Fruit fly (Drosophila melanogaster) whole organism, embryonic: ENCODE data around the gene CG13088.

ENCODE experiments used
- ATbp ChIP-seq: fragments of 200-800 bp; sonication (Bioruptor generic); optimal IDR thresholded peaks from 2 replicates; lab custom pipeline; 2017; ENCODE audit warnings: missing biosample characterization, mild to moderate bottlenecking, missing genetic modification characterization, missing genetic modification reagents
- BEAF-32 ChIP-seq: fragments of 200-800 bp; sonication (Bioruptor generic); optimal IDR thresholded peaks from 3 replicates; lab custom pipeline; 2017; ENCODE audit warnings: missing biosample characterization, missing genetic modification characterization, mild to moderate bottlenecking, moderate library complexity, missing genetic modification reagents
- Blimp-1 ChIP-seq: fragments of 200-800 bp; sonication (Bioruptor generic); optimal IDR thresholded peaks from 3 replicates; lab custom pipeline; 2018; ENCODE audit warnings: missing biosample characterization, missing genetic modification characterization, mild to moderate bottlenecking, moderate library complexity, missing genetic modification reagents
- CG10321 ChIP-seq: fragments of 200-800 bp; sonication (Bioruptor generic); IDR thresholded peaks from 2 replicates; pipeline ENCODE4 v1.3.6; 2022; ENCODE audit warnings: missing biosample characterization, missing genetic modification characterization
- CG10543 ChIP-seq: fragments of 200-800 bp; sonication (Bioruptor generic); optimal IDR thresholded peaks from 3 replicates; lab custom pipeline; 2017; ENCODE audit warnings: missing biosample characterization, mild to moderate bottlenecking, missing genetic modification characterization, moderate library complexity
- CG13287 ChIP-seq: fragments of 200-800 bp; sonication (Bioruptor generic); IDR thresholded peaks from 2 replicates; pipeline ENCODE4 v1.3.6; 2022; ENCODE audit warnings: missing biosample characterization, missing genetic modification characterization; ENCODE audit not compliant: partially characterized antibody
- CG14014 ChIP-seq: fragments of 200-800 bp; sonication (Bioruptor generic); IDR thresholded peaks from 2 replicates; pipeline ENCODE4 v1.3.6; 2022; ENCODE audit warnings: missing biosample characterization, missing genetic modification characterization
- CG1647 ChIP-seq: fragments of 200-800 bp; sonication (Bioruptor generic); optimal IDR thresholded peaks from 3 replicates; lab custom pipeline; 2016; ENCODE audit warnings: missing biosample characterization, missing genetic modification characterization
- CG17186 ChIP-seq: fragments of 200-800 bp; sonication (Bioruptor generic); optimal IDR thresholded peaks from 3 replicates; lab custom pipeline; 2017; ENCODE audit warnings: missing biosample characterization, missing genetic modification reagents, missing genetic modification characterization
- CG17385 ChIP-seq: fragments of 200-800 bp; sonication (Bioruptor generic); optimal IDR thresholded peaks from 3 replicates; lab custom pipeline; 2018; ENCODE audit warnings: missing biosample characterization, mild to moderate bottlenecking, missing genetic modification characterization
- CG2116 ChIP-seq: fragments of 200-800 bp; sonication (Bioruptor generic); optimal IDR thresholded peaks from 3 replicates; lab custom pipeline; 2018; ENCODE audit warnings: missing biosample characterization, mild to moderate bottlenecking, missing genetic modification characterization
- CG3281 ChIP-seq: fragments of 200-800 bp; sonication (Bioruptor generic); optimal IDR thresholded peaks from 3 replicates; lab custom pipeline; 2017; ENCODE audit warnings: missing biosample characterization, mild to moderate bottlenecking, missing genetic modification characterization
- CG34224 ChIP-seq: fragments of 200-800 bp; sonication (Bioruptor generic); IDR thresholded peaks from 3 replicates; pipeline ENCODE4 v1.3.6; 2022; ENCODE audit warnings: missing biosample characterization, missing genetic modification characterization; ENCODE audit not compliant: partially characterized antibody
- CG4360 ChIP-seq: fragments of 200-800 bp; sonication (Bioruptor generic); IDR thresholded peaks from 2 replicates; pipeline ENCODE4 v1.3.6; 2022; ENCODE audit warnings: missing biosample characterization, missing genetic modification characterization
- CG6175 ChIP-seq: fragments of 200-800 bp; sonication (Bioruptor generic); IDR thresholded peaks from 3 replicates; pipeline ENCODE4 v1.3.6; 2022; ENCODE audit warnings: missing biosample characterization, missing genetic modification characterization
- Chrac-16 ChIP-seq: fragments of 200-800 bp; sonication (Bioruptor generic); optimal IDR thresholded peaks from 3 replicates; lab custom pipeline; 2016; ENCODE audit warnings: missing biosample characterization, missing genetic modification characterization
- Doc2 ChIP-seq: fragments of 200-800 bp; sonication (Bioruptor generic); IDR thresholded peaks from 2 replicates; pipeline ENCODE4 v1.3.6; 2022; ENCODE audit warnings: missing biosample characterization, missing genetic modification characterization
- Dp ChIP-seq: fragments of 200-800 bp; sonication (Bioruptor generic); optimal IDR thresholded peaks from 2 replicates; lab custom pipeline; 2018; ENCODE audit warnings: missing biosample characterization, mild to moderate bottlenecking, missing genetic modification characterization, moderate library complexity
- Dref ChIP-seq: fragments of 200-800 bp; sonication (Bioruptor generic); IDR thresholded peaks from 2 replicates; pipeline ENCODE4 v1.3.6; 2022; ENCODE audit warnings: missing biosample characterization, missing genetic modification characterization
- E2f2 ChIP-seq: fragments of 200-800 bp; sonication (Bioruptor generic); IDR thresholded peaks from 2 replicates; pipeline ENCODE4 v1.3.6; 2022; ENCODE audit warnings: missing biosample characterization, missing genetic modification characterization
- Elba2 ChIP-seq: fragments of 200-800 bp; sonication (Bioruptor generic); optimal IDR thresholded peaks from 3 replicates; lab custom pipeline; 2016; ENCODE audit warnings: missing biosample characterization, missing genetic modification characterization
- Kr ChIP-seq: fragments of 200-800 bp; sonication (Bioruptor generic); optimal IDR thresholded peaks from 2 replicates; lab custom pipeline; 2017; ENCODE audit warnings: missing biosample characterization, mild to moderate bottlenecking, missing genetic modification characterization
- MBD-R2 ChIP-seq: fragments of 200-800 bp; sonication (Bioruptor generic); IDR thresholded peaks from 2 replicates; pipeline ENCODE4 v1.3.6; 2022; ENCODE audit warnings: missing biosample characterization, missing genetic modification characterization
- MESR4 ChIP-seq: fragments of 200-800 bp; sonication (Bioruptor generic); optimal IDR thresholded peaks from 2 replicates; lab custom pipeline; 2018; ENCODE audit warnings: missing biosample characterization, mild to moderate bottlenecking, missing genetic modification characterization, moderate library complexity
- Nf-YB ChIP-seq: fragments of 200-800 bp; sonication (Bioruptor generic); optimal IDR thresholded peaks from 3 replicates; lab custom pipeline; 2019; ENCODE audit warnings: missing biosample characterization, mild to moderate bottlenecking, missing genetic modification characterization, moderate library complexity
- Opbp ChIP-seq: fragments of 200-800 bp; sonication (Bioruptor generic); IDR thresholded peaks from 3 replicates; pipeline ENCODE4 v1.3.6; 2022; ENCODE audit warnings: missing biosample characterization, missing genetic modification characterization; ENCODE audit not compliant: partially characterized antibody
- Scr ChIP-seq: fragments of 200-800 bp; sonication (Bioruptor generic); IDR thresholded peaks from 2 replicates; pipeline ENCODE4 v1.3.6; 2022; ENCODE audit warnings: missing biosample characterization, missing genetic modification characterization; ENCODE audit not compliant: partially characterized antibody
- Sry-δ ChIP-seq: fragments of 200-800 bp; sonication (Bioruptor generic); optimal IDR thresholded peaks from 2 replicates; lab custom pipeline; 2016; ENCODE audit warnings: missing biosample characterization, missing genetic modification characterization
- abd-A ChIP-seq: fragments of 200-800 bp; sonication (Bioruptor generic); optimal IDR thresholded peaks from 3 replicates; lab custom pipeline; 2019; ENCODE audit warnings: missing biosample characterization, mild to moderate bottlenecking, missing genetic modification characterization, moderate library complexity
- al ChIP-seq: fragments of 200-800 bp; sonication (Bioruptor generic); IDR thresholded peaks from 2 replicates; pipeline ENCODE4 v1.3.6; 2022; ENCODE audit warnings: missing biosample characterization, missing genetic modification characterization
- bigmax ChIP-seq: fragments of 200-800 bp; sonication (Bioruptor generic); optimal IDR thresholded peaks from 2 replicates; lab custom pipeline; 2018; ENCODE audit warnings: missing biosample characterization, mild to moderate bottlenecking, missing genetic modification characterization
- bowl ChIP-seq: fragments of 200-800 bp; sonication (Bioruptor generic); IDR thresholded peaks from 2 replicates; pipeline ENCODE4 v1.3.6; 2022; ENCODE audit warnings: missing biosample characterization, missing genetic modification characterization
- chinmo ChIP-seq: fragments of 200-800 bp; sonication (Bioruptor generic); IDR thresholded peaks from 4 replicates; pipeline ENCODE4 v1.3.6; 2022; ENCODE audit warnings: missing biosample characterization, missing genetic modification characterization; ENCODE audit not compliant: partially characterized antibody
- chn ChIP-seq: fragments of 200-800 bp; sonication (Bioruptor generic); optimal IDR thresholded peaks from 2 replicates; lab custom pipeline; 2016; ENCODE audit warnings: missing biosample characterization, missing genetic modification characterization
- crp ChIP-seq, 2 experiments: fragments of 200-800 bp; sonication (Bioruptor generic); optimal IDR thresholded peaks; 2 replicates in 1 of 2; 3 replicates in 1 of 2; lab custom pipeline; 2017; ENCODE audit warnings: missing biosample characterization in 2 of 2, missing genetic modification characterization in 2 of 2, mild to moderate bottlenecking in 1 of 2, moderate library complexity in 1 of 2
- disco-r ChIP-seq: fragments of 200-800 bp; sonication (Bioruptor generic); optimal IDR thresholded peaks from 2 replicates; lab custom pipeline; 2016; ENCODE audit warnings: missing biosample characterization, missing genetic modification characterization
- esg ChIP-seq: fragments of 200-800 bp; sonication (Bioruptor generic); conservative IDR thresholded peaks from 2 replicates; pipeline ENCODE4 v1.3.6; 2022; ENCODE audit warnings: missing biosample characterization, missing genetic modification characterization
- ewg ChIP-seq: fragments of 200-800 bp; sonication (Bioruptor generic); optimal IDR thresholded peaks from 3 replicates; lab custom pipeline; 2017; ENCODE audit warnings: mild to moderate bottlenecking, missing biosample characterization, missing genetic modification reagents, missing genetic modification characterization
- gcm2 ChIP-seq: fragments of 200-800 bp; sonication (Bioruptor generic); optimal IDR thresholded peaks from 2 replicates; lab custom pipeline; 2016; ENCODE audit warnings: missing biosample characterization, missing genetic modification characterization
- grn ChIP-seq: fragments of 200-800 bp; sonication (Bioruptor generic); optimal IDR thresholded peaks from 3 replicates; lab custom pipeline; 2017; ENCODE audit warnings: missing biosample characterization, missing genetic modification characterization
- gro ChIP-seq: fragments of 200-800 bp; sonication (Bioruptor generic); optimal IDR thresholded peaks from 2 replicates; lab custom pipeline; 2016; ENCODE audit warnings: missing biosample characterization, missing genetic modification characterization
- lmd ChIP-seq: fragments of 200-800 bp; sonication (Bioruptor generic); IDR thresholded peaks from 2 replicates; pipeline ENCODE4 v1.3.6; 2022; ENCODE audit warnings: missing biosample characterization, missing genetic modification characterization
- nerfin-2 ChIP-seq: fragments of 200-800 bp; sonication (Bioruptor generic); IDR thresholded peaks from 2 replicates; pipeline ENCODE4 v1.3.6; 2022; ENCODE audit warnings: missing biosample characterization, missing genetic modification characterization; ENCODE audit not compliant: partially characterized antibody
- onecut ChIP-seq: fragments of 200-800 bp; sonication (Bioruptor generic); IDR thresholded peaks from 2 replicates; pipeline ENCODE4 v1.3.6; 2022; ENCODE audit warnings: missing biosample characterization, missing genetic modification characterization
- pfk ChIP-seq: fragments of 200-800 bp; sonication (Bioruptor generic); optimal IDR thresholded peaks from 2 replicates; lab custom pipeline; 2018; ENCODE audit warnings: missing biosample characterization, mild to moderate bottlenecking, missing genetic modification characterization, moderate library complexity
- prd ChIP-seq, 3 experiments: fragments of >200 bp in 2 of 3; fragments of 200-800 bp in 1 of 3; sonication (Bioruptor generic) in 1 of 3; optimal IDR thresholded peaks in 2 of 3; IDR thresholded peaks in 1 of 3; 2 replicates in 2 of 3; 3 replicates in 1 of 3; pipeline versions ENCODE4 v1.3.6 to Lab custom; 2017 to 2022; ENCODE audit warnings: missing biosample characterization in 1 of 3, missing genetic modification characterization in 1 of 3
- pzg ChIP-seq: fragments of 200-800 bp; sonication (Bioruptor generic); optimal IDR thresholded peaks from 3 replicates; lab custom pipeline; 2018; ENCODE audit warnings: missing biosample characterization, mild to moderate bottlenecking, missing genetic modification characterization, moderate library complexity
- sr ChIP-seq: fragments of 200-800 bp; sonication (Bioruptor generic); IDR thresholded peaks from 3 replicates; pipeline ENCODE4 v1.3.6; 2022; ENCODE audit warnings: missing biosample characterization, missing genetic modification characterization
- unc-4 ChIP-seq: fragments of 200-800 bp; sonication (Bioruptor generic); IDR thresholded peaks from 2 replicates; pipeline ENCODE4 v1.3.6; 2022; ENCODE audit warnings: missing biosample characterization, missing genetic modification characterization; ENCODE audit not compliant: partially characterized antibody

CG13088 gene

DNA sequence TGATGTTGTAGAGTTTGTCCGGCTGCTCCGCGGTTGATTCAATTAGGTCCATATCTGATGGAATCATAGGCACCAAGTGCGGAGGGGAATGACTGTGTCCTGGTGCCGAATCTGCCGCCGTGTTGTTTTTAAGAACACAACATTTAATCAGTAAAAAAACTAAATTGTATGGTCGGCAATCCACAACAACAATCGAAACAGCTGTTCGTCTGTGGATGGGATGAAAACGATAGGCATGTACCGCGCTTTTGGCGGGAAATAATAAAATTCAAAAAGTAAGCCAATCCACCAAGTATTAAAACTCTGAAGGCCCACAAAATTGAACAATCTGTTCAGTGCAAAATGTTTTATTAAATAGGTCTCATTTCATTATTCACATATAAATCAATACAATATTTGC is 39.4 kb upstream of the CG13088 start, which contains the start of gene Aasdh:
TSS of gene Aasdh (minus strand) at position 219 of the 400 bp plus-strand sequence.
- TF ChIP-seq unc-4 (GFP tag; lab: Robert Waterston, UW), result peak; percentile 43; the same call in 1 of the 2 replicates
- peak; percentile 22 for TF ChIP-seq BEAF-32 (GFP tag; lab: Kevin White, UChicago)
- TF ChIP-seq CG10321 (GFP tag; lab: Robert Waterston, UW), result no peak
- TF ChIP-seq ATbp (GFP tag; lab: Kevin White, UChicago), result no peak
- 0 out of 2 replicates have a peak, but pooled peaks have one; percentile 14 for TF ChIP-seq bowl (GFP tag; lab: Robert Waterston, UW)
- peak in 1 of 2 experiments; percentile 88 for TF ChIP-seq crp (GFP tag; optimal IDR thresholded peaks at IDR 0.05; lab: Kevin White, UChicago)
- no peak for TF ChIP-seq CG14014 (GFP tag; lab: Robert Waterston, UW)
- peak; percentile 57 for TF ChIP-seq CG2116
- TF ChIP-seq Dp (GFP tag; lab: Kevin White, UChicago), result peak; percentile 84
- TF ChIP-seq Scr (GFP tag; lab: Robert Waterston, UW), result peak; percentile 34; the same call in 1 of the 2 replicates
- no peak for TF ChIP-seq lmd
- peak; percentile 21 for TF ChIP-seq MESR4 (GFP tag; lab: Kevin White, UChicago)
- peak; percentile 29 for TF ChIP-seq pzg
- TF ChIP-seq E2f2 (GFP tag; lab: Robert Waterston, UW), result peak; percentile 90
- TF ChIP-seq CG17186 (GFP tag; lab: Kevin White, UChicago), result peak; percentile 33
- peak; percentile 12 for TF ChIP-seq grn (GFP tag; lab: Kevin White, UChicago)
- no peak for TF ChIP-seq onecut (GFP tag; lab: Robert Waterston, UW)
- TF ChIP-seq Chrac-16 (GFP tag; lab: Kevin White, UChicago), result no peak
- TF ChIP-seq sr (GFP tag; lab: Robert Waterston, UW), result no peak
- no peak for TF ChIP-seq CG6175 (GFP tag; lab: Robert Waterston, UW)
- TF ChIP-seq CG13287, result peak; percentile 48; the same call in 1 of the 2 replicates
- peak; percentile 74 for TF ChIP-seq Sry-δ
- 0 out of 4 replicates have a peak, but pooled peaks have one; percentile 27 for TF ChIP-seq chinmo (GFP tag; lab: Robert Waterston, UW)
- TF ChIP-seq CG4360 (GFP tag; lab: Robert Waterston, UW), result peak; percentile 77
- TF ChIP-seq CG34224 (GFP tag; lab: Robert Waterston, UW), result peak; percentile 19; the same call in 1 of the 3 replicates
- peak; percentile 60 for TF ChIP-seq Dref
- TF ChIP-seq MBD-R2, result peak; percentile 77
- 0 out of 3 replicates have a peak, but pooled peaks have one; percentile 19 for TF ChIP-seq Opbp (GFP tag; lab: Robert Waterston, UW)

DNA sequence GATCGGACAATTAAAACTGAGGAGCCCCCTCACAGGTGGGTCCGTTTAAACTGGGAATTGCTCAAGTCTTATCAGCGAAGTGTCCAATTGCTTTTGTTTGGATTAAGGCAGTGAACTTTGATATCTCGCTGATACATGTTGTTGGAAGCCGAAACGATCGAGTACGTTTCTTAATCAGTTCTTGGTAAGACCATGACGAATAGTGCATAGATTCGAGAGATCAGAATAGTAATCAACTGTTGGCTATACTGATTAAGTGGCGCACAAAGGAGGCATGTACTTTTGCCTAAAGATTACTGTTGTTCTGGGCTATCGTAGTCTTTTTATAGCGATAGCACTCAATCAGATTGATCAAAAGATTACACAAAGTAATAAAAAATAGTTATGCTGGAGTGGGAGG is 37.3 kb upstream of the CG13088 start:
- TF ChIP-seq bigmax (GFP tag; lab: Kevin White, UChicago) (no peak), CG17385 (no peak), chn (GFP tag; lab: Kevin White, UChicago) (no peak), Blimp-1 (GFP tag; lab: Kevin White, UChicago) (no peak), prd (optimal IDR thresholded peaks at IDR 0.05; lab: Kevin White, UChicago) (no peak), prd (GFP tag; IDR thresholded peaks at IDR 0.05; lab: Robert Waterston, UW) (no peak), CG1647 (GFP tag; lab: Kevin White, UChicago) (no peak), pfk (GFP tag; lab: Kevin White, UChicago) (no peak), Elba2 (GFP tag; lab: Kevin White, UChicago) (no peak), Doc2 (GFP tag; lab: Robert Waterston, UW) (no peak), al (no peak), gro (peak; percentile 57), esg (GFP tag; lab: Robert Waterston, UW) (no peak), disco-r (GFP tag; lab: Kevin White, UChicago) (no peak), CG10543 (GFP tag; lab: Kevin White, UChicago) (peak; percentile 51), gcm2 (no peak), Kr (GFP tag; lab: Kevin White, UChicago) (no peak), ewg (GFP tag; lab: Kevin White, UChicago) (no peak), grn (GFP tag; lab: Kevin White, UChicago) (peak; percentile 100), Nf-YB (GFP tag; lab: Kevin White, UChicago) (no peak), CG3281 (no peak), abd-A (tag; lab: Kevin White, UChicago) (no peak), nerfin-2 (GFP tag; lab: Robert Waterston, UW) (no peak)
